Worm (Caenorhabditis elegans): ENCODE data around the gene ZK757.10.

DNA sequence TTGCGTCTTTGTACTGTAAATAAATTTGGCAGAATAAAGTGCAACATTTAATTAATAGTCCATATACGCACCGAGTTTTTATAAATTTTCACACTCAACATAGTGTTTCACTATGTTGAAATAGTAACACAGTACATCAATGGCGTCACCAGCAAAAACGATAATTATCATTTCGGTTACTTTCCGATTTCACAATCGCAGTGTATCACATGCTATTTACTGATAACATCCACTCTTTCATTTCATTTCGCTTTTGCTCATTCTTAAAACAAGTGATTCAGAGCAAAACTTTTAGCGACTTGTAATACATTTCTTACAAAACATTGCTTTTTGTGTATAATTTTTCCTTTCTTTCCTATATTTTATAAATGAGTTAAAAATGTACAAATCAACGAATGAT, 36.7 kb downstream of the ZK757.10 start, which contains the start of gene cbp-3:
- TF ChIP-seq ceh-90 (tag; optimal IDR thresholded peaks at IDR 0.05) (no peak), lin-39 (tag; optimal IDR thresholded peaks at IDR 0.05) (no peak), efl-1 (optimal IDR thresholded peaks at IDR 0.05) (no peak), efl-1 (GFP tag; optimal IDR thresholded peaks at IDR 0.05 in 1 of 2) (no peak), sox-4 (tag; optimal IDR thresholded peaks at IDR 0.05) (no peak)
